Worm (Caenorhabditis elegans): ENCODE measurements around the gene pam-1.
"Not testable (repeated sequence)": the region's sequence is repeated elsewhere in the genome, so short reads cannot be mapped to it uniquely, and the experiment has no call there.

Gene pam-1

DNA sequence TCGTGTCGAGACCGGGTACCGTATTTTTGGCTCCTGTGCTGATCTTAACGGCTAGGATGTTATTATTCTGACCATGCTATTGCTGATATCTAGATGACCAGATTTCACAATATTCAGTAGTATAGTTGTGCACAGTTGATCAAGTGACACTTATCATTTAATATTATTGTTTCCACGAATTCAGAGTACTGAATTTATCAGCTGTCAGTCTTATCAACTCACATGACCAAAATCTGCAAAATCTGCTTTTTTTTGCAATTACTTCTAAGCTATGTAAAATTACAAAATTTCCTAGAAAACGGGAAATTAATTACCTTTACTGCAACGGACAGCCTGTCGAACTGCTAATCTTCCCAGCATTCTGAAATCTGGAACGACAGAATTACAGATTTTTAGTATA lies at the start of gene pam-1:
TSS of gene pam-1 (minus strand) at position 368 of the 400 bp plus-strand sequence.
- TF ChIP-seq unc-62 (GFP tag; optimal IDR thresholded peaks at IDR 0.05), result no peak

- no peak for TF ChIP-seq unc-62 (GFP tag; optimal IDR thresholded peaks at IDR 0.05)
These were observed 38.0 kb upstream of the pam-1 start, which contains the start of gene cla-1 for ce11 chrIV:7588631-7589030. Gene cla-1, plus strand, starts transcription at chrIV:7588931.

DNA sequence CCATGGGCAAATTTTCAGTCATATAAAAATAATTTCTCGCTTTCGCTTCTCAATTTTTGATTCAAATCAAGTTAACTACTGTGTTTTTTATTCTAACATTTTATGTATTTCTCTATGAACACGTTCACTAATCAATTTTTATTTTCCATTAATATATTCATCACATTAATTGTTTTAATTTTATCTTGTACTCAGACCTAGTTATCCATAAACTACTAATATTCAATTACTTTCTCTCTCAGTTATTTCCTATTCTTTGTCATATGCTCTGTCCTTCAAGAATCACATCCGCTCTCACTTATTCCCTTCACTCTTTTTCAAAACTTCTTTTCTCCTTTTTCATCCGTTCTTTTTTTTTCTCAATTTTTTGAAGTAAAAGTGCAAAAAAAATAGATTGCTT lies 36.4 kb upstream of the pam-1 start:
- TF ChIP-seq unc-62 (GFP tag; optimal IDR thresholded peaks at IDR 0.05), result no peak

ce11 chrIV:7585273-7585882 lies 34.8 kb upstream of the pam-1 start:
- TF ChIP-seq unc-62 (GFP tag; optimal IDR thresholded peaks at IDR 0.05), result no peak

DNA sequence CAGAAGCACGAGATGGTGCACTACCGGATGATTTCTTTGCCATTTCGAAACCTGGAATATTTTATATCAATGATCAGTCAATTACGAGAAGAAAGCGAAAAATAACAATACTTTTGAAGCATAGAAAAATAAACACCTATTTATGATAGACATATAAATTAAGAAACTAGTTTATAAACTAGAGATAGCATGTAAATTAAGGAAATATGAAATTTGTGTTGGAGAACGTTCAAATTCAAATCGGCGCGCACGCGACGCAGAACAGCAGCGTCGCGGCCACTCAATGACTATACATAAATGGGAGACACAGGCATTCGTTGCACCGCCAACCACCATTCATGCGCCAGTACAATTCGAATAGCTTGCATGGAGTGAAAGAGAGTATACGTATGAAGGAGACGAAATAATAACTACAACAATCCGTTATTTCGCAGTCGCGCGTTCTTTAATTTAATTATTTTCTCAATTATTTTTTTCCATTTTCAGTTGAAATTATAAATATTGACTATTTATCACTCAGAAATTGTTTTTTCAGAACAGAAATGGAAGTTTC lies 29.5 kb upstream of the pam-1 start, which contains the start of the genes cec-5 and nol-10:
TSS of gene cec-5 (minus strand) at position 51 of the 553 bp plus-strand sequence.
TSS of gene nol-10 (plus strand) at position 536 of the 553 bp plus-strand sequence.
- no peak for TF ChIP-seq unc-62 (GFP tag; optimal IDR thresholded peaks at IDR 0.05)

DNA sequence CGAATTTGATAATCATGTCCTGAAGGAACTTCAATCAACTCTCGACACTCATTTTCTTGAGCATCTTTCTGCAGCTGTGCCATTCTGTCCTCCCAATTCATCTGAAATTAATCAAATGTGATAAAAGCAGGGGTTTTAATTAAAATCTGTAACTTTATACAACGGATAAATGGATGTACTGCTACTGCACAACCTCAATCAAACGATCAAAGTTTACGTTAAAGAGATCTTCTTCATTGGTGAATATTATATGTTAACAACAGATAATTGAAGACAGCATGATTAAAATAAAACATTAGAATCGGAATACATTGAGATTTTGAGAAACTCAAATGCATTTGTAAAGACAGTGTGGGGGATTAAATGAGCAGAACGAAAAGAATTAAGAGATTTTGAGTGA lies 27.7 kb upstream of the pam-1 start, which contains the start of gene F32E10.5:
TSS of gene F32E10.5 (minus strand) at position 101 of the 400 bp plus-strand sequence.
- TF ChIP-seq unc-62 (GFP tag; optimal IDR thresholded peaks at IDR 0.05), result no peak

- TF ChIP-seq unc-62 (GFP tag; optimal IDR thresholded peaks at IDR 0.05), result no peak
These were observed 24.6 kb upstream of the pam-1 start, which contains the start of gene cec-4 for ce11 chrIV:7575147-7575768. Gene cec-4, plus strand, starts transcription at chrIV:7575718.

DNA sequence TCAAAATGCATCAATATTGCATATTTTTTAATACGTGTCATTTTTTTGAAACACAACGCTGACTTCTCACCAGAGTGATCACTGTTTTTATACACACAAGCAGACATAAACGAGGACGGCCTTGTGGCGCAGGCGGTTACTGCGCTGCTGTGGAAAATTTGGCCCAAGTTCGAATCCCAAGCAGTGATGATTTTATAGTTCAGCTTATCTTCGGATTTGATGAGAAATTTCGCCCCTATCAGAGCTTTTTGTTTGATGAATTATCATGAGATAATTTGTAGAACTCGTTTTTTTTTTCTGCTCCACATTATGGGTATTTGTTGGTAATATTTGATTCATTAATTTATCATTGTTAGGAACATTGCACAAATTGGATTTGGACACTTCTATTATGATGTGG lies 23.3 kb upstream of the pam-1 start:
- no peak for TF ChIP-seq unc-62 (GFP tag; optimal IDR thresholded peaks at IDR 0.05)

ce11 chrIV:7568593-7568992 lies 18.0 kb upstream of the pam-1 start, which contains the start of gene clec-180:
Gene clec-180, plus strand, starts transcription at chrIV:7568893.
- no peak for TF ChIP-seq unc-62 (GFP tag; optimal IDR thresholded peaks at IDR 0.05)

- TF ChIP-seq unc-62 (GFP tag; optimal IDR thresholded peaks at IDR 0.05), result no peak
These were observed 17.0 kb upstream of the pam-1 start, which contains the start of gene F32E10.8 for ce11 chrIV:7567557-7568010. Gene F32E10.8, plus strand, starts transcription at chrIV:7567607.

DNA sequence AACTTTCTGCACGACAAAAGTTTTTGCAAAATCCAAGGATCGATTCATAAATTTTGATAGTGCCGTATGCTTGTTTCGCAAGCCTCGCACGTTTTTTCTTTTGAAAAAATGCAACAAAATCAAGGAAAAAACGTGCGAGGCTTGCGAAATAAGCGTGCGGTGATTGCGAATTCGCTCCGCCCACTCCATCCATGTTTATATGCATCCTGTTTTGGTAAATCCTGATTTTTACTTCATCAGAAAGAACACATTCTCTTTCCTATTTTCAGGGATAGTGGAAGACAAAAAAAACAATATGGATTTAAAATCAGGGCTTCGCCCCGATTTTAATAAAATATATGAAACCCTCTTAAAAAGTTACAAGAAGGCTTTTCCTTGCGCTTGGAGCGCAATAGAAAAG lies 13.2 kb upstream of the pam-1 start, which contains the start of gene F32E10.9:
TSS of gene F32E10.9 (minus strand) at position 101 of the 400 bp plus-strand sequence.
- TF ChIP-seq unc-62 (GFP tag; optimal IDR thresholded peaks at IDR 0.05), result not testable (repeated sequence)

ce11 chrIV:7561614-7562142 lies 11.1 kb upstream of the pam-1 start, which contains the start of gene ima-3:
Gene ima-3, minus strand, starts transcription at chrIV:7561664.
- no peak for TF ChIP-seq unc-62 (GFP tag; optimal IDR thresholded peaks at IDR 0.05)

DNA sequence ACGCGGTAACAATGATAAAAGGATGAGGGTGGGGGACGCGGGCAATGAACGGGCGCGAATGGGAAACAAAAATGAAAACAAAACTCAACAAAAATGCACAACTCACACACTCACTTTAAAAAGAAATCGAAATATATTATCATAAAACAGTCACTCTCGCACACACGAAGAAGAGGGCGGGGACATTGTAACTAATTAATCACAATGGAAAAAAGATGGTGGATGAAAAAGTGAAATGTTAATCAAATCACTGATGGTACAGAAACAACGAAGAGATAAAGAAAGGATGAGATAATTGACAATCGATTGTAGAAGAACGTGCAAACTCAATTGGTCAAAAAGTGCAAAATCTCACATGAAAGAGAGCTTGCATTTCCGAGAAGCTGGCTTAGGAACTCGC lies 8.6 kb upstream of the pam-1 start:
- TF ChIP-seq unc-62 (GFP tag; optimal IDR thresholded peaks at IDR 0.05), result no peak

DNA sequence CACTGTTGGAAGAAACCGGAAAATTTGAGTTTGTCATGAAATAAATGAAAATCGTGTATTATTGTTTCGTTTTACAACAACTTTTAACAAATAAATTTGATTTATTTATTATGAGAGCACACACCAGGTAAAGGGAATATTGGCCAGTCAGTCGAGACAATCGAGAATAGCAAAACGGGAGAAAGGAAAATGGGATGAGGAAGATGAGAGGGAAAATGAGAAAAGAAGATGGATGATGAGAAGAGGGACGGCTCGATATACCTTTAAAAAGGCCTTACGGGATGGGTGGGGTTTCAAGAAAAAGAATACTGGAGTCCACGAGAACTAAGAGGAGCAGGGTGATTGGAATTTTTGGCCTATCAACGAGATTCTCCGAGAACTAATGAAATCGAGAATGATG lies 8.0 kb upstream of the pam-1 start:
- TF ChIP-seq unc-62 (GFP tag; optimal IDR thresholded peaks at IDR 0.05), result no peak

- no peak for TF ChIP-seq unc-62 (GFP tag; optimal IDR thresholded peaks at IDR 0.05)
These were observed 5.8 kb upstream of the pam-1 start, which contains the start of the genes F49E8.7, F49E8.8 and nprl-2 for ce11 chrIV:7556265-7556866. Gene F49E8.7, minus strand, starts transcription at chrIV:7556365. Gene F49E8.8, plus strand, starts transcription at chrIV:7556637. Gene nprl-2, plus strand, starts transcription at chrIV:7556816.

DNA sequence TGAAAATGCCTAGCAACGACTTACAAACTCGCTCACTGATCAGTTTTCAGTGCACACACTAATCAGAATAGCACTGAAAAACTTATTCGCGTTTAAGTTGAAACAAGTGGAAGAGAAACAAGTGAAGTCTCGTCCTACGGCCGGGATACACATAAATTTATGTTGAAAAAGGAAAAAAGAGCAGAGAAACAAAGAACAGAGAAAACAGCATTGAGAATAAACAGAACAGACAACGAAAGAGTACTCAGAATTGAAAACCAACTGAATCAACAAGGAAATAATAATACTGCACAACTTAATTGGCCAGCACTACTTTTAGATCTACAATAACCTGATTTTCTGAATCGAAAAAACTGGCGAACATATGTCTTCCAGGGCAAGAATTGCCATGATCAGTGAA lies 3.7 kb upstream of the pam-1 start, which contains the start of gene F49E8.6:
TSS of gene F49E8.6 (minus strand) at position 317 of the 400 bp plus-strand sequence.
- no peak for TF ChIP-seq unc-62 (GFP tag; optimal IDR thresholded peaks at IDR 0.05)
